Fruit fly (Drosophila melanogaster) Kc167 (cell line): ENCODE results near the gene CG16959.

ENCODE experiments used
- Myc ChIP-seq: fragments of >200 bp; optimal IDR thresholded peaks from 2 replicates; lab custom pipeline; 2017; ENCODE audit warnings: missing external identifiers
- h ChIP-seq: fragments of >200 bp; optimal IDR thresholded peaks from 3 replicates; lab custom pipeline; 2018; ENCODE audit warnings: missing external identifiers
- ttk ChIP-seq: sonication (Bioruptor generic); optimal IDR thresholded peaks from 2 replicates; lab custom pipeline; 2017; ENCODE audit warnings: missing external identifiers

dm6 chr3L:15097878-15098520, 27.1 kb downstream of the CG16959 start, which contains the start of gene Ctps:
- TF ChIP-seq ttk (lab: Kevin White, UChicago) (no peak), h (lab: Kevin White, UChicago) (no peak), Myc (no peak)
